Worm (Caenorhabditis elegans) whole organism, young adult: ENCODE measurements around the gene nspb-3.

Experiments used
- B0019.2 ChIP-seq: fragments of 200-800 bp; sonication (Bioruptor generic); conservative IDR thresholded peaks from 2 replicates; pipeline ENCODE4 v1.3.6; 2022; ENCODE audit warnings: missing genetic modification reagents, missing genetic modification characterization, missing compliant biosample characterization
- B0035.1 ChIP-seq: sonication (generic microtip); optimal IDR thresholded peaks from 2 replicates; lab custom pipeline; 2016; ENCODE audit warnings: missing genetic modification characterization, mild to moderate bottlenecking, missing compliant biosample characterization, missing genotype, missing genetic modification reagents
- B0261.1 ChIP-seq: sonication (generic microtip); optimal IDR thresholded peaks from 2 replicates; lab custom pipeline; 2016; ENCODE audit warnings: mild to moderate bottlenecking, missing genetic modification characterization, moderate library complexity, missing compliant biosample characterization
- C17E4.6 ChIP-seq: fragments of 200-800 bp; sonication (Bioruptor generic); IDR thresholded peaks from 2 replicates; pipeline ENCODE4 v1.3.6; 2022; ENCODE audit warnings: missing genetic modification reagents, missing genetic modification characterization, missing compliant biosample characterization
- D2030.7 ChIP-seq: fragments of 200-800 bp; sonication (Bioruptor generic); IDR thresholded peaks from 2 replicates; pipeline ENCODE4 v1.3.6; 2022; ENCODE audit warnings: missing genetic modification reagents, missing genetic modification characterization, missing compliant biosample characterization
- F22D6.2 ChIP-seq: sonication (generic microtip); optimal IDR thresholded peaks from 2 replicates; lab custom pipeline; 2016; ENCODE audit warnings: mild to moderate bottlenecking, missing genetic modification characterization, missing compliant biosample characterization
- F39B2.1 ChIP-seq: fragments of 200-800 bp; sonication (Bioruptor generic); IDR thresholded peaks from 2 replicates; pipeline ENCODE4 v1.3.6; 2022; ENCODE audit warnings: missing genetic modification reagents, missing genetic modification characterization, missing compliant biosample characterization
- F49E8.2 ChIP-seq: sonication (generic microtip); optimal IDR thresholded peaks from 3 replicates; lab custom pipeline; 2017; ENCODE audit warnings: missing genetic modification characterization, mild to moderate bottlenecking, missing compliant biosample characterization, antibody characterized with exemption, moderate library complexity; ENCODE audit not compliant: insufficient read depth
- F55B11.4 ChIP-seq: sonication (generic microtip); optimal IDR thresholded peaks from 2 replicates; lab custom pipeline; 2016; ENCODE audit warnings: missing compliant biosample characterization, missing genetic modification characterization, borderline replicate concordance; ENCODE audit not compliant: insufficient read depth
- K11D2.4 ChIP-seq: fragments of 200-800 bp; sonication (Bioruptor generic); IDR thresholded peaks from 2 replicates; pipeline ENCODE4 v1.3.6; 2022; ENCODE audit warnings: missing genetic modification reagents, missing genetic modification characterization, missing compliant biosample characterization
- K12H6.12 ChIP-seq: fragments of 200-800 bp; sonication (Bioruptor generic); optimal IDR thresholded peaks from 2 replicates; lab custom pipeline; 2018; ENCODE audit warnings: mild to moderate bottlenecking, missing genetic modification characterization, missing compliant biosample characterization
- Y53F4B.3 ChIP-seq: fragments of 200-800 bp; sonication (Bioruptor generic); IDR thresholded peaks from 2 replicates; pipeline ENCODE4 v1.3.6; 2022; ENCODE audit warnings: missing genetic modification reagents, missing genetic modification characterization, missing compliant biosample characterization
- Y95B8A.8 ChIP-seq: fragments of 200-800 bp; sonication (Bioruptor generic); IDR thresholded peaks from 2 replicates; pipeline ENCODE4 v1.3.6; 2022; ENCODE audit warnings: missing genetic modification reagents, missing genetic modification characterization, missing compliant biosample characterization
- ZK185.1 ChIP-seq: sonication (generic microtip); optimal IDR thresholded peaks from 2 replicates; lab custom pipeline; 2016; ENCODE audit warnings: mild to moderate bottlenecking, missing genetic modification characterization, missing compliant biosample characterization; ENCODE audit not compliant: poor library complexity, severe bottlenecking
- aptf-2 ChIP-seq: fragments of 200-800 bp; sonication (Bioruptor generic); conservative IDR thresholded peaks from 2 replicates; pipeline ENCODE4 v1.3.6; 2022; ENCODE audit warnings: missing genetic modification reagents, missing genetic modification characterization, missing compliant biosample characterization
- athp-1 ChIP-seq: sonication (generic microtip); optimal IDR thresholded peaks from 2 replicates; lab custom pipeline; 2017; ENCODE audit warnings: mild to moderate bottlenecking, missing genetic modification characterization, missing compliant biosample characterization
- attf-5 ChIP-seq: fragments of 200-800 bp; sonication (Bioruptor generic); optimal IDR thresholded peaks from 2 replicates; lab custom pipeline; 2018; ENCODE audit warnings: mild to moderate bottlenecking, missing genetic modification characterization, missing compliant biosample characterization
- ccch-3 ChIP-seq: fragments of 200-800 bp; sonication (Bioruptor generic); optimal IDR thresholded peaks from 2 replicates; lab custom pipeline; 2018; ENCODE audit warnings: mild to moderate bottlenecking, missing genetic modification characterization, missing compliant biosample characterization
- ceh-40 ChIP-seq: fragments of 200-800 bp; sonication (Bioruptor generic); IDR thresholded peaks from 2 replicates; pipeline ENCODE4 v1.3.6; 2022; ENCODE audit warnings: missing genetic modification characterization, missing compliant biosample characterization
- ceh-79 ChIP-seq: sonication (generic microtip); optimal IDR thresholded peaks from 2 replicates; lab custom pipeline; 2017; ENCODE audit warnings: mild to moderate bottlenecking, missing genetic modification characterization, missing compliant biosample characterization
- ceh-91 ChIP-seq: fragments of 200-800 bp; sonication (Bioruptor generic); IDR thresholded peaks from 2 replicates; pipeline ENCODE4 v1.3.6; 2022; ENCODE audit warnings: missing genetic modification reagents, missing genetic modification characterization, missing compliant biosample characterization
- dox-1 ChIP-seq: fragments of 200-800 bp; sonication (Bioruptor generic); IDR thresholded peaks from 2 replicates; pipeline ENCODE4 v1.3.6; 2022; ENCODE audit warnings: missing genetic modification reagents, missing genetic modification characterization, missing compliant biosample characterization
- dpff-1 ChIP-seq: sonication (generic microtip); optimal IDR thresholded peaks from 2 replicates; lab custom pipeline; 2017; ENCODE audit warnings: mild to moderate bottlenecking, missing genetic modification characterization, missing compliant biosample characterization
- efl-1 ChIP-seq: fragments of 150-350 bp; optimal IDR thresholded peaks from 2 replicates; lab custom pipeline; 2014; ENCODE audit warnings: missing biosample characterization, missing genetic modification reagents, missing genetic modification characterization
- egl-44 ChIP-seq: fragments of 200-800 bp; sonication (Bioruptor generic); IDR thresholded peaks from 2 replicates; pipeline ENCODE4 v1.3.6; 2022; ENCODE audit warnings: missing genetic modification reagents, missing genetic modification characterization, missing compliant biosample characterization
- ets-4 ChIP-seq: fragments of 200-800 bp; sonication (Bioruptor generic); optimal IDR thresholded peaks from 2 replicates; lab custom pipeline; 2018; ENCODE audit warnings: mild to moderate bottlenecking, missing genetic modification characterization, missing compliant biosample characterization
- hmg-1.2 ChIP-seq: fragments of 200-800 bp; sonication (Bioruptor generic); IDR thresholded peaks from 2 replicates; pipeline ENCODE4 v1.3.6; 2022; ENCODE audit warnings: missing genetic modification reagents, missing genetic modification characterization, missing compliant biosample characterization
- hmg-20 ChIP-seq: fragments of 200-800 bp; sonication (Bioruptor generic); IDR thresholded peaks from 2 replicates; pipeline ENCODE4 v1.3.6; 2022; ENCODE audit warnings: missing genetic modification reagents, missing genetic modification characterization, missing compliant biosample characterization
- hrde-1 ChIP-seq: sonication (generic microtip); optimal IDR thresholded peaks from 2 replicates; lab custom pipeline; 2016; ENCODE audit warnings: missing genetic modification characterization, mild to moderate bottlenecking, missing compliant biosample characterization, moderate library complexity, missing genotype, missing genetic modification reagents, borderline replicate concordance
- let-607 ChIP-seq, 2 experiments: fragments of 200-800 bp in 1 of 2; sonication (Bioruptor generic) in 1 of 2; sonication (generic microtip) in 1 of 2; optimal IDR thresholded peaks; 2 replicates each; lab custom pipeline; 2016 to 2018; ENCODE audit warnings: mild to moderate bottlenecking in 2 of 2, missing compliant biosample characterization in 2 of 2, missing genetic modification characterization in 2 of 2, moderate library complexity in 2 of 2, missing genotype in 1 of 2
- lir-1 ChIP-seq: fragments of 200-800 bp; sonication (Bioruptor generic); conservative IDR thresholded peaks from 2 replicates; pipeline ENCODE4 v1.3.6; 2022; ENCODE audit warnings: missing genetic modification reagents, missing genetic modification characterization, missing compliant biosample characterization
- madf-3 ChIP-seq: fragments of 200-800 bp; sonication (Bioruptor generic); IDR thresholded peaks from 2 replicates; pipeline ENCODE4 v1.3.6; 2022; ENCODE audit warnings: missing genetic modification reagents, missing genetic modification characterization, missing compliant biosample characterization
- mel-28 ChIP-seq: sonication (generic microtip); optimal IDR thresholded peaks from 2 replicates; lab custom pipeline; 2016; ENCODE audit warnings: borderline replicate concordance, mild to moderate bottlenecking, missing genetic modification characterization, missing compliant biosample characterization
- nfya-1 ChIP-seq: sonication (generic microtip); optimal IDR thresholded peaks from 2 replicates; lab custom pipeline; 2017; ENCODE audit warnings: antibody characterized with exemption, missing compliant biosample characterization, missing genetic modification characterization, borderline replicate concordance; ENCODE audit not compliant: insufficient read depth
- nhr-120 ChIP-seq: fragments of 200-800 bp; sonication (Bioruptor generic); IDR thresholded peaks from 2 replicates; pipeline ENCODE4 v1.3.6; 2022; ENCODE audit warnings: missing genetic modification characterization, missing compliant biosample characterization
- nhr-27 ChIP-seq: fragments of 200-800 bp; sonication (Bioruptor generic); optimal IDR thresholded peaks from 2 replicates; lab custom pipeline; 2018; ENCODE audit warnings: mild to moderate bottlenecking, missing genetic modification characterization, moderate library complexity, missing compliant biosample characterization
- nhr-90 ChIP-seq: sonication (generic microtip); optimal IDR thresholded peaks from 2 replicates; lab custom pipeline; 2016; ENCODE audit warnings: missing genotype, mild to moderate bottlenecking, missing genetic modification characterization, missing compliant biosample characterization
- pha-4 ChIP-seq: fragments of 150-350 bp; sonication (generic microtip); optimal IDR thresholded peaks from 2 replicates; lab custom pipeline; 2014; ENCODE audit warnings: missing biosample characterization, missing genetic modification reagents, missing genetic modification characterization
- rec-8 ChIP-seq, 2 experiments: sonication (generic microtip); optimal IDR thresholded peaks; 2 replicates each; lab custom pipeline; 2016; ENCODE audit warnings: mild to moderate bottlenecking in 2 of 2, missing genetic modification characterization in 2 of 2, missing genetic modification reagents in 2 of 2, missing genotype in 2 of 2, missing biosample characterization in 1 of 2, missing compliant biosample characterization in 1 of 2, moderate library complexity in 1 of 2
- snpc-1.3 ChIP-seq: sonication (generic microtip); optimal IDR thresholded peaks from 2 replicates; lab custom pipeline; 2017; ENCODE audit warnings: missing genetic modification characterization, mild to moderate bottlenecking, missing compliant biosample characterization, antibody characterized with exemption, moderate library complexity, missing genotype, missing genetic modification reagents; ENCODE audit not compliant: insufficient read depth
- snpc-3.4 ChIP-seq: sonication (generic microtip); optimal IDR thresholded peaks from 2 replicates; lab custom pipeline; 2017; ENCODE audit warnings: missing genetic modification characterization, mild to moderate bottlenecking, missing compliant biosample characterization, antibody characterized with exemption, moderate library complexity, missing genotype, missing genetic modification reagents
- somi-1 ChIP-seq: fragments of 200-800 bp; sonication (Bioruptor generic); optimal IDR thresholded peaks from 2 replicates; lab custom pipeline; 2018; ENCODE audit warnings: mild to moderate bottlenecking, missing genetic modification characterization, missing compliant biosample characterization
- sptf-2 ChIP-seq: fragments of 200-800 bp; sonication (Bioruptor generic); optimal IDR thresholded peaks from 2 replicates; lab custom pipeline; 2018; ENCODE audit warnings: mild to moderate bottlenecking, missing genetic modification characterization, missing compliant biosample characterization
- xnd-1 ChIP-seq: sonication (generic microtip); optimal IDR thresholded peaks from 2 replicates; lab custom pipeline; 2016; ENCODE audit warnings: missing genotype, missing genetic modification reagents, missing genetic modification characterization, missing compliant biosample characterization
- ztf-26 ChIP-seq: sonication (generic microtip); optimal IDR thresholded peaks from 2 replicates; lab custom pipeline; 2017; ENCODE audit warnings: missing genetic modification characterization, missing compliant biosample characterization

Gene nspb-3

ce11 chrIV:6556624-6557368 lies 38.0 kb downstream of the nspb-3 start, which contains the start of gene try-3:
Gene try-3 (plus strand): TSS chrIV:6557155.
- TF ChIP-seq F55B11.4 (tag; lab: Kevin White, UChicago) (no peak), C17E4.6 (0 out of 2 replicates have a peak, but pooled peaks have one; percentile 18), let-607 (tag; optimal IDR thresholded peaks at IDR 0.05; lab: Kevin White, UChicago) (peak in 1 of 2 experiments; percentile 42), nhr-27 (no peak), efl-1 (GFP tag; lab: Kevin White, UChicago) (no peak), ZK185.1 (tag; lab: Kevin White, UChicago) (peak; percentile 74), hmg-1.2 (GFP tag; lab: Robert Waterston, UW) (peak; percentile 70), B0019.2 (GFP tag; lab: Robert Waterston, UW) (peak; percentile 50; the same call in 1 of the 2 replicates), somi-1 (GFP tag; lab: Kevin White, UChicago) (peak; percentile 15), lir-1 (GFP tag; lab: Robert Waterston, UW) (peak; percentile 47; the same call in 1 of the 2 replicates), ceh-79 (tag; lab: Kevin White, UChicago) (peak; percentile 17), dox-1 (peak; percentile 90), ceh-91 (GFP tag; lab: Robert Waterston, UW) (peak; percentile 47), ztf-26 (peak; percentile 42), nhr-120 (GFP tag; lab: Robert Waterston, UW) (no peak), F49E8.2 (peak; percentile 76), snpc-3.4 (no peak), nfya-1 (tag; lab: Kevin White, UChicago) (no peak), nhr-90 (tag; lab: Kevin White, UChicago) (peak; percentile 71), athp-1 (peak; percentile 65), hrde-1 (tag; lab: Kevin White, UChicago) (no peak), D2030.7 (GFP tag; lab: Robert Waterston, UW) (peak; percentile 67), mel-28 (tag; lab: Kevin White, UChicago) (peak; percentile 42), dpff-1 (tag; lab: Kevin White, UChicago) (peak; percentile 50), madf-3 (peak; percentile 78; the same call in 1 of the 2 replicates), ccch-3 (GFP tag; lab: Kevin White, UChicago) (no peak), sptf-2 (GFP tag; lab: Kevin White, UChicago) (peak; percentile 61), xnd-1 (tag; lab: Kevin White, UChicago) (no peak), snpc-1.3 (tag; lab: Kevin White, UChicago) (peak; percentile 75), hmg-20 (GFP tag; lab: Robert Waterston, UW) (peak; percentile 71), pha-4 (tag; lab: Kevin White, UChicago) (no peak), Y95B8A.8 (GFP tag; lab: Robert Waterston, UW) (peak; percentile 63; the same call in 1 of the 2 replicates), ets-4 (GFP tag; lab: Kevin White, UChicago) (peak; percentile 13), attf-5 (GFP tag; lab: Kevin White, UChicago) (peak; percentile 54), Y53F4B.3 (no peak), K12H6.12 (tag; lab: Kevin White, UChicago) (peak; percentile 82), B0035.1 (peak; percentile 36), ceh-40 (GFP tag; lab: Robert Waterston, UW) (0 out of 2 replicates have a peak, but pooled peaks have one; percentile 44), F22D6.2 (no peak), B0261.1 (peak; percentile 89), rec-8 (tag; optimal IDR thresholded peaks at IDR 0.05; lab: Kevin White, UChicago) (peak; percentile 18 to 46), egl-44 (peak; percentile 31; the same call in 1 of the 2 replicates), aptf-2 (GFP tag; lab: Robert Waterston, UW) (no peak), F39B2.1 (GFP tag; lab: Robert Waterston, UW) (no peak), K11D2.4 (GFP tag; lab: Robert Waterston, UW) (peak; percentile 78)
